Fruit fly (Drosophila melanogaster): ENCODE measurements around the gene Coprox.

Gene Coprox

dm6 chr2L:6964022-6964434 lies at the start of gene Coprox, which contains the start of gene sip2:
Gene Coprox (plus strand): TSS chr2L:6964421.
Gene sip2 (minus strand): TSS chr2L:6964074.
- TF ChIP-seq cic (GFP tag; optimal IDR thresholded peaks at IDR 0.05) (no peak), CG7101 (tag; optimal IDR thresholded peaks at IDR 0.05) (peak; percentile 85), Hr96 (GFP tag; optimal IDR thresholded peaks at IDR 0.05) (no peak), CG1620 (GFP tag; optimal IDR thresholded peaks at IDR 0.05) (no peak), pad (GFP tag; optimal IDR thresholded peaks at IDR 0.05) (peak; percentile 49), CG11617 (GFP tag; optimal IDR thresholded peaks at IDR 0.05) (peak; percentile 67), ovo (GFP tag; optimal IDR thresholded peaks at IDR 0.05) (peak; percentile 5), toe (GFP tag; optimal IDR thresholded peaks at IDR 0.05) (no peak), CG12768 (GFP tag; optimal IDR thresholded peaks at IDR 0.05) (peak; percentile 26), CG14711 (tag; optimal IDR thresholded peaks at IDR 0.05) (peak; percentile 75), Crg-1 (GFP tag; optimal IDR thresholded peaks at IDR 0.05) (no peak), kay (GFP tag; ENCODE audit: borderline replicate concordance) (no peak), cnc (optimal IDR thresholded peaks at IDR 0.05) (no peak), tj (GFP tag; optimal IDR thresholded peaks at IDR 0.05) (peak; percentile 52), CG7045 (GFP tag; optimal IDR thresholded peaks at IDR 0.05) (peak; percentile 58), Clk (GFP tag; optimal IDR thresholded peaks at IDR 0.05) (no peak), bab1 (GFP tag; optimal IDR thresholded peaks at IDR 0.05) (peak; percentile 58), Mnt (GFP tag; optimal IDR thresholded peaks at IDR 0.05) (peak; percentile 7), CG33017 (tag; optimal IDR thresholded peaks at IDR 0.05) (peak; percentile 79), CG5204 (GFP tag; optimal IDR thresholded peaks at IDR 0.05) (no peak)

- TF ChIP-seq Hr96 (GFP tag; optimal IDR thresholded peaks at IDR 0.05) (no peak), ovo (GFP tag; optimal IDR thresholded peaks at IDR 0.05) (no peak), kay (GFP tag; ENCODE audit: borderline replicate concordance) (no peak), pad (GFP tag; optimal IDR thresholded peaks at IDR 0.05) (no peak), toe (GFP tag; optimal IDR thresholded peaks at IDR 0.05) (no peak), bab1 (GFP tag; optimal IDR thresholded peaks at IDR 0.05) (no peak), CG33017 (tag; optimal IDR thresholded peaks at IDR 0.05) (no peak), CG12768 (GFP tag; optimal IDR thresholded peaks at IDR 0.05) (no peak), cnc (optimal IDR thresholded peaks at IDR 0.05) (no peak)
These were observed 47.9 kb upstream of the Coprox start, which contains the start of gene CG32829 for dm6 chr2L:6916345-6916744. Gene CG32829 (minus strand): TSS chr2L:6916445.

- TF ChIP-seq kay (GFP tag; ENCODE audit: borderline replicate concordance): no peak
- TF ChIP-seq Crg-1 (GFP tag; optimal IDR thresholded peaks at IDR 0.05): peak; percentile 58
- TF ChIP-seq CG5204 (GFP tag; optimal IDR thresholded peaks at IDR 0.05): no peak
- TF ChIP-seq CG14711 (tag; optimal IDR thresholded peaks at IDR 0.05): peak; percentile 46
- no peak for TF ChIP-seq cnc (optimal IDR thresholded peaks at IDR 0.05)
- TF ChIP-seq pad (GFP tag; optimal IDR thresholded peaks at IDR 0.05): peak; percentile 78
- TF ChIP-seq bab1 (GFP tag; optimal IDR thresholded peaks at IDR 0.05): peak; percentile 13
- peak; percentile 56 for TF ChIP-seq tj (GFP tag; optimal IDR thresholded peaks at IDR 0.05)
- TF ChIP-seq toe (GFP tag; optimal IDR thresholded peaks at IDR 0.05): no peak
- TF ChIP-seq CG11617 (GFP tag; optimal IDR thresholded peaks at IDR 0.05): peak; percentile 84
- TF ChIP-seq Clk (GFP tag; optimal IDR thresholded peaks at IDR 0.05): peak; percentile 6
- TF ChIP-seq Mnt (GFP tag; optimal IDR thresholded peaks at IDR 0.05): peak; percentile 99
- TF ChIP-seq CG7045 (GFP tag; optimal IDR thresholded peaks at IDR 0.05): peak; percentile 79
- TF ChIP-seq Hr96 (GFP tag; optimal IDR thresholded peaks at IDR 0.05): no peak
- TF ChIP-seq CG7101 (tag; optimal IDR thresholded peaks at IDR 0.05): peak; percentile 66
- peak; percentile 77 for TF ChIP-seq CG12768 (GFP tag; optimal IDR thresholded peaks at IDR 0.05)
- TF ChIP-seq cic (GFP tag; optimal IDR thresholded peaks at IDR 0.05): peak; percentile 56
- TF ChIP-seq ovo (GFP tag; optimal IDR thresholded peaks at IDR 0.05): no peak
- TF ChIP-seq CG33017 (tag; optimal IDR thresholded peaks at IDR 0.05): peak; percentile 54
- no peak for TF ChIP-seq CG1620 (GFP tag; optimal IDR thresholded peaks at IDR 0.05)
These were observed 45.6 kb upstream of the Coprox start, which contains the start of gene nop5 for dm6 chr2L:6918517-6919202. Gene nop5 (minus strand): TSS chr2L:6918743.

dm6 chr2L:6919203-6919849 lies 44.9 kb upstream of the Coprox start:
- TF ChIP-seq Mnt (GFP tag; optimal IDR thresholded peaks at IDR 0.05): peak; percentile 96
- TF ChIP-seq Hr96 (GFP tag; optimal IDR thresholded peaks at IDR 0.05): no peak
- peak; percentile 42 for TF ChIP-seq CG11617 (GFP tag; optimal IDR thresholded peaks at IDR 0.05)
- no peak for TF ChIP-seq CG5204 (GFP tag; optimal IDR thresholded peaks at IDR 0.05)
- TF ChIP-seq kay (GFP tag; ENCODE audit: borderline replicate concordance): no peak
- TF ChIP-seq CG14711 (tag; optimal IDR thresholded peaks at IDR 0.05): no peak
- TF ChIP-seq CG7045 (GFP tag; optimal IDR thresholded peaks at IDR 0.05): peak; percentile 35
- no peak for TF ChIP-seq Crg-1 (GFP tag; optimal IDR thresholded peaks at IDR 0.05)
- no peak for TF ChIP-seq cic (GFP tag; optimal IDR thresholded peaks at IDR 0.05)
- no peak for TF ChIP-seq Clk (GFP tag; optimal IDR thresholded peaks at IDR 0.05)
- TF ChIP-seq pad (GFP tag; optimal IDR thresholded peaks at IDR 0.05): no peak

dm6 chr2L:6919850-6920660 lies 44.2 kb upstream of the Coprox start, which contains the start of gene x16:
Gene x16 (minus strand): TSS chr2L:6920210.
- TF ChIP-seq CG11617 (GFP tag; optimal IDR thresholded peaks at IDR 0.05) (no peak), tj (GFP tag; optimal IDR thresholded peaks at IDR 0.05) (no peak), cic (GFP tag; optimal IDR thresholded peaks at IDR 0.05) (no peak)
